Worm (Caenorhabditis elegans) whole organism, early embryonic: Measurements from ENCODE around the gene sru-37.

Experiments used
- ama-1 ChIP-seq: fragments of 150-350 bp; optimal IDR thresholded peaks from 2 replicates; lab custom pipeline; 2014
- ceh-13 ChIP-seq: fragments of 200-800 bp; sonication (Bioruptor generic); optimal IDR thresholded peaks from 2 replicates; lab custom pipeline; 2018; ENCODE audit warnings: mild to moderate bottlenecking, missing genetic modification characterization, missing compliant biosample characterization
- hmbx-1 ChIP-seq: sonication (generic microtip); optimal IDR thresholded peaks from 2 replicates; lab custom pipeline; 2016; ENCODE audit warnings: mild to moderate bottlenecking, missing genetic modification characterization, missing compliant biosample characterization
- tbx-11 ChIP-seq: fragments of 200-800 bp; sonication (Bioruptor generic); IDR thresholded peaks from 2 replicates; pipeline ENCODE4 v1.3.6; 2022; ENCODE audit warnings: missing genetic modification characterization, missing compliant biosample characterization

DNA sequence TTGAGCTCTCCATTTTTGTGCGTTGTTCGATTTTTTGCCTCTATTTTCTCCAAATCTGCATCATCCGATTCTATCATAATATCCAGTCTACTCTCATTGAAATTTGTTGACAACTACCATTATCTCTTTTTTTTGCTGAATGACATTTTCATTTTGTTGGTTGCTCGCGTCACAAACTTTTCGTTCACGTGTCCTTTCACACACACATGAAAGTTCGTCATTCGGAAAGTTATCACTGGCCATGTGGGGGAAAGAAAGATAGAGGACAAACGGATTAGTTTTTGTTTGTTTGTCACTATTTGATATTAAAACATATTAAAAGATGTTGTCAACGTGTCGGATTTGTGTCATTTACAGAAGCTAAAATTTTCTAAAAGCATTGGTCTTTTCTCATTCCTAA, 10.3 kb upstream of the sru-37 start:
- TF ChIP-seq tbx-11 (GFP tag; lab: Robert Waterston, UW) (no peak), ama-1 (lab: Kevin White, UChicago) (no peak), hmbx-1 (no peak), ceh-13 (GFP tag; lab: Kevin White, UChicago) (no peak)
